Worm (Caenorhabditis elegans): ENCODE data around the gene shw-3.

The shw-3 gene

DNA sequence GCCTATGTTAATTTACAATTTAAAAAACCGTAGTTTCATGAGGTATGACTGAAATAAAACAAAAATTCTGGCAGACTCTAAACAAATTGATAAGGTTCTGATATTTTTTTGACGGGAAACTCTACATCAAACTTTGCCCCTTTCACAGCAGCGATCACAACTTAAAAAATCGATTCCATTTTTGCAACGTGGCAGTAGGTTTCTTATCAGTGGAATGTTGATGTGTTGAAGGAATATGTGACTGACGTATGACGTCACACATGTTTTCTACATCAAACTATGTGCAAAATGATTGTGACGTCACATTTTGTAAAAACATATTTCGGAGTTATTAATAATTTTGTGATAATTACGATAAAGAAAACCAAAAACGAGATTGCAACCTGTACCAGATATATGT, 24.9 kb upstream of the shw-3 start:
- TF ChIP-seq nhr-28 (tag; optimal IDR thresholded peaks at IDR 0.05) (no peak), pha-4 (tag; optimal IDR thresholded peaks at IDR 0.05) (peak; percentile 15), ceh-9 (tag; optimal IDR thresholded peaks at IDR 0.05) (no peak), pqm-1 (tag; optimal IDR thresholded peaks at IDR 0.05) (peak; percentile 70), unc-62 (GFP tag; optimal IDR thresholded peaks at IDR 0.05) (no peak), nhr-237 (tag; optimal IDR thresholded peaks at IDR 0.05) (no peak), jun-1 (tag; optimal IDR thresholded peaks at IDR 0.05) (peak; percentile 26), nhr-77 (tag; optimal IDR thresholded peaks at IDR 0.05) (no peak), ceh-28 (tag; optimal IDR thresholded peaks at IDR 0.05) (peak; percentile 22), nfya-1 (tag; optimal IDR thresholded peaks at IDR 0.05; ENCODE audit: insufficient read depth) (no peak), elt-2 (tag; optimal IDR thresholded peaks at IDR 0.05) (peak; percentile 91)

- TF ChIP-seq mml-1 (tag; optimal IDR thresholded peaks at IDR 0.05) (no peak), elt-1 (tag; optimal IDR thresholded peaks at IDR 0.05) (no peak), nhr-28 (tag; optimal IDR thresholded peaks at IDR 0.05) (no peak), ztf-11 (tag; optimal IDR thresholded peaks at IDR 0.05) (no peak), aly-2 (tag; optimal IDR thresholded peaks at IDR 0.05) (no peak), R02D3.7 (tag; optimal IDR thresholded peaks at IDR 0.05) (no peak), ZK546.5 (tag; optimal IDR thresholded peaks at IDR 0.05) (no peak), pha-4 (tag; optimal IDR thresholded peaks at IDR 0.05) (peak; percentile 2), lsy-12 (tag; optimal IDR thresholded peaks at IDR 0.05) (no peak), nfya-1 (tag; optimal IDR thresholded peaks at IDR 0.05; ENCODE audit: insufficient read depth) (peak; percentile 58), nhr-12 (tag; optimal IDR thresholded peaks at IDR 0.05) (no peak), skn-1 (tag; optimal IDR thresholded peaks at IDR 0.05) (no peak), mdl-1 (tag; optimal IDR thresholded peaks at IDR 0.05) (no peak), unc-62 (GFP tag; optimal IDR thresholded peaks at IDR 0.05) (no peak), sea-2 (GFP tag; optimal IDR thresholded peaks at IDR 0.05) (no peak), daf-12 (tag; optimal IDR thresholded peaks at IDR 0.05) (no peak), nhr-67 (tag; optimal IDR thresholded peaks at IDR 0.05) (no peak), ztf-4 (tag; optimal IDR thresholded peaks at IDR 0.05) (no peak), ceh-28 (tag; optimal IDR thresholded peaks at IDR 0.05) (peak; percentile 14), elt-3 (tag; optimal IDR thresholded peaks at IDR 0.05) (no peak), ceh-16 (tag; optimal IDR thresholded peaks at IDR 0.05) (no peak), fkh-2 (tag; optimal IDR thresholded peaks at IDR 0.05) (no peak), snpc-4 (tag; optimal IDR thresholded peaks at IDR 0.05) (no peak), nhr-25 (tag; optimal IDR thresholded peaks at IDR 0.05) (peak; percentile 1), fkh-10 (GFP tag; optimal IDR thresholded peaks at IDR 0.05) (no peak), nhr-11 (tag; optimal IDR thresholded peaks at IDR 0.05) (no peak), tbx-2 (tag; optimal IDR thresholded peaks at IDR 0.05) (no peak), nhr-77 (tag; optimal IDR thresholded peaks at IDR 0.05) (no peak), egl-5 (tag; optimal IDR thresholded peaks at IDR 0.05) (peak; percentile 23), hmg-11 (tag; optimal IDR thresholded peaks at IDR 0.05) (no peak), nhr-237 (tag; optimal IDR thresholded peaks at IDR 0.05) (no peak), jun-1 (tag; optimal IDR thresholded peaks at IDR 0.05) (no peak), nhr-43 (tag; optimal IDR thresholded peaks at IDR 0.05; ENCODE audit: poor library complexity, severe bottlenecking) (no peak), unc-39 (tag; optimal IDR thresholded peaks at IDR 0.05) (no peak), elt-2 (tag; optimal IDR thresholded peaks at IDR 0.05) (peak; percentile 25), nhr-76 (tag; optimal IDR thresholded peaks at IDR 0.05) (no peak), lin-15B (tag; optimal IDR thresholded peaks at IDR 0.05) (no peak)
Measured at ce11 chrV:13009843-13010242, 22.9 kb upstream of the shw-3 start.

ce11 chrV:13009271-13009670, 22.3 kb upstream of the shw-3 start:
- TF ChIP-seq eor-1 (tag; optimal IDR thresholded peaks at IDR 0.05) (no peak), tbx-2 (tag; optimal IDR thresholded peaks at IDR 0.05) (no peak), egl-5 (tag; optimal IDR thresholded peaks at IDR 0.05) (no peak), nfya-1 (tag; optimal IDR thresholded peaks at IDR 0.05; ENCODE audit: insufficient read depth) (no peak), pha-4 (tag; optimal IDR thresholded peaks at IDR 0.05) (no peak), nhr-77 (tag; optimal IDR thresholded peaks at IDR 0.05) (no peak), nhr-23 (tag; optimal IDR thresholded peaks at IDR 0.05) (no peak), sea-2 (GFP tag; optimal IDR thresholded peaks at IDR 0.05) (no peak), fos-1 (tag; optimal IDR thresholded peaks at IDR 0.05) (no peak), jun-1 (tag; optimal IDR thresholded peaks at IDR 0.05) (no peak), elt-3 (tag; optimal IDR thresholded peaks at IDR 0.05) (no peak), ceh-16 (tag; optimal IDR thresholded peaks at IDR 0.05) (no peak), nhr-237 (tag; optimal IDR thresholded peaks at IDR 0.05) (no peak), nhr-76 (tag; optimal IDR thresholded peaks at IDR 0.05) (no peak), nhr-43 (tag; optimal IDR thresholded peaks at IDR 0.05; ENCODE audit: poor library complexity, severe bottlenecking) (no peak), skn-1 (tag; optimal IDR thresholded peaks at IDR 0.05) (no peak), mml-1 (tag; optimal IDR thresholded peaks at IDR 0.05) (no peak), unc-39 (tag; optimal IDR thresholded peaks at IDR 0.05) (no peak), nhr-25 (tag; optimal IDR thresholded peaks at IDR 0.05) (no peak)

All from whole organism, L3 larva.